Worm (Caenorhabditis elegans) whole organism, early embryonic: Measurements from ENCODE around the gene fkh-7.

Experiments used
- B0310.2 ChIP-seq: sonication (generic microtip); optimal IDR thresholded peaks from 2 replicates; lab custom pipeline; 2016; ENCODE audit warnings: mild to moderate bottlenecking, missing genetic modification characterization, missing compliant biosample characterization
- F13C5.2 ChIP-seq: sonication (generic microtip); optimal IDR thresholded peaks from 2 replicates; lab custom pipeline; 2017; ENCODE audit warnings: mild to moderate bottlenecking, missing genetic modification characterization, inconsistent platforms, missing compliant biosample characterization
- aly-1 ChIP-seq: sonication (generic microtip); optimal IDR thresholded peaks from 2 replicates; lab custom pipeline; 2016; ENCODE audit warnings: missing genetic modification characterization, missing compliant biosample characterization
- ama-1 ChIP-seq: fragments of 150-350 bp; optimal IDR thresholded peaks from 2 replicates; lab custom pipeline; 2014
- ceh-13 ChIP-seq: fragments of 200-800 bp; sonication (Bioruptor generic); optimal IDR thresholded peaks from 2 replicates; lab custom pipeline; 2018; ENCODE audit warnings: mild to moderate bottlenecking, missing genetic modification characterization, missing compliant biosample characterization
- ceh-36 ChIP-seq: sonication (generic microtip); optimal IDR thresholded peaks from 2 replicates; lab custom pipeline; 2016; ENCODE audit warnings: missing genetic modification characterization, inconsistent platforms, missing compliant biosample characterization
- ets-7 ChIP-seq: sonication (generic microtip); optimal IDR thresholded peaks from 2 replicates; lab custom pipeline; 2016; ENCODE audit warnings: missing genotype, missing genetic modification characterization, missing compliant biosample characterization
- flt-1 ChIP-seq: fragments of 200-800 bp; sonication (Bioruptor generic); IDR thresholded peaks from 2 replicates; pipeline ENCODE4 v1.3.6; 2022; ENCODE audit warnings: missing genetic modification characterization, missing compliant biosample characterization
- hmbx-1 ChIP-seq: sonication (generic microtip); optimal IDR thresholded peaks from 2 replicates; lab custom pipeline; 2016; ENCODE audit warnings: mild to moderate bottlenecking, missing genetic modification characterization, missing compliant biosample characterization
- hmg-4 ChIP-seq: fragments of 200-800 bp; sonication (Bioruptor generic); optimal IDR thresholded peaks from 2 replicates; lab custom pipeline; 2018; ENCODE audit warnings: mild to moderate bottlenecking, missing genetic modification characterization, missing compliant biosample characterization
- hnd-1 ChIP-seq: sonication (generic microtip); optimal IDR thresholded peaks from 2 replicates; lab custom pipeline; 2016; ENCODE audit warnings: missing genetic modification characterization, missing compliant biosample characterization
- pes-1 ChIP-seq: fragments of 200-800 bp; sonication (Bioruptor generic); IDR thresholded peaks from 2 replicates; pipeline ENCODE4 v1.3.6; 2022; ENCODE audit warnings: missing genetic modification reagents, missing genetic modification characterization, missing compliant biosample characterization
- scrt-1 ChIP-seq: fragments of 200-800 bp; sonication (Bioruptor generic); IDR thresholded peaks from 2 replicates; pipeline ENCODE4 v1.3.6; 2022; ENCODE audit warnings: missing genetic modification characterization, missing compliant biosample characterization
- sea-1 ChIP-seq: fragments of 200-800 bp; sonication (Bioruptor generic); conservative IDR thresholded peaks from 2 replicates; pipeline ENCODE4 v1.3.6; 2022; ENCODE audit warnings: missing genetic modification characterization, missing compliant biosample characterization
- tbx-11 ChIP-seq: fragments of 200-800 bp; sonication (Bioruptor generic); IDR thresholded peaks from 2 replicates; pipeline ENCODE4 v1.3.6; 2022; ENCODE audit warnings: missing genetic modification characterization, missing compliant biosample characterization
- tbx-37 ChIP-seq: fragments of 200-800 bp; sonication (Bioruptor generic); conservative IDR thresholded peaks from 2 replicates; pipeline ENCODE4 v1.3.6; 2022; ENCODE audit warnings: missing genetic modification reagents, missing genetic modification characterization, missing compliant biosample characterization
- tra-4 ChIP-seq: sonication (generic microtip); optimal IDR thresholded peaks from 2 replicates; lab custom pipeline; 2017; ENCODE audit warnings: missing genetic modification characterization, missing compliant biosample characterization

Gene fkh-7

ce11 chrIV:5630156-5630555 is 45.7 kb downstream of the fkh-7 start, which contains the start of gene srd-12:
Gene srd-12, minus strand, starts transcription at chrIV:5630256.
- TF ChIP-seq ceh-13 (no peak), scrt-1 (GFP tag; lab: Robert Waterston, UW) (no peak), hmg-4 (GFP tag; lab: Kevin White, UChicago) (no peak), tra-4 (tag; lab: Kevin White, UChicago) (no peak), ama-1 (lab: Kevin White, UChicago) (no peak)

- TF ChIP-seq F13C5.2 (tag; lab: Kevin White, UChicago) = no peak
Observed at ce11 chrIV:5631628-5632027, 47.1 kb downstream of the fkh-7 start, which contains the start of gene ttbk-8.2. Gene ttbk-8.2, plus strand, starts transcription at chrIV:5631928.

ce11 chrIV:5632536-5632935 is 48.1 kb downstream of the fkh-7 start:
- no peak for TF ChIP-seq scrt-1 (GFP tag; lab: Robert Waterston, UW)
- no peak for TF ChIP-seq ama-1 (lab: Kevin White, UChicago)
- no peak for TF ChIP-seq tra-4 (tag; lab: Kevin White, UChicago)
- TF ChIP-seq F13C5.2 (tag; lab: Kevin White, UChicago) = no peak
- TF ChIP-seq pes-1 (GFP tag; lab: Robert Waterston, UW) = no peak
- no peak for TF ChIP-seq hmg-4 (GFP tag; lab: Kevin White, UChicago)
- TF ChIP-seq ets-7 (tag; lab: Kevin White, UChicago) = no peak
- TF ChIP-seq ceh-13 = no peak
- no peak for TF ChIP-seq tbx-37
- no peak for TF ChIP-seq ceh-36 (tag; lab: Kevin White, UChicago)
- TF ChIP-seq hnd-1 (tag; lab: Kevin White, UChicago) = no peak
- TF ChIP-seq tbx-11 (GFP tag; lab: Robert Waterston, UW) = no peak
- no peak for TF ChIP-seq sea-1 (GFP tag; lab: Robert Waterston, UW)
- no peak for TF ChIP-seq B0310.2 (tag; lab: Kevin White, UChicago)

- no peak for TF ChIP-seq B0310.2 (tag; lab: Kevin White, UChicago)
- no peak for TF ChIP-seq tra-4 (tag; lab: Kevin White, UChicago)
- no peak for TF ChIP-seq aly-1 (tag; lab: Kevin White, UChicago)
- no peak for TF ChIP-seq pes-1 (GFP tag; lab: Robert Waterston, UW)
- no peak for TF ChIP-seq sea-1 (GFP tag; lab: Robert Waterston, UW)
- no peak for TF ChIP-seq hmbx-1 (tag; lab: Kevin White, UChicago)
Observed at ce11 chrIV:5635551-5635950, 51.1 kb downstream of the fkh-7 start, which contains the start of gene srd-13. Gene srd-13, minus strand, starts transcription at chrIV:5635651.

ce11 chrIV:5645514-5646052 is 61.1 kb downstream of the fkh-7 start, which contains the start of the genes srd-8 and B0547.2:
Gene srd-8, minus strand, starts transcription at chrIV:5645614.
Gene B0547.2, plus strand, starts transcription at chrIV:5646002.
- TF ChIP-seq hmg-4 (GFP tag; lab: Kevin White, UChicago) (no peak), B0310.2 (tag; lab: Kevin White, UChicago) (no peak), scrt-1 (GFP tag; lab: Robert Waterston, UW) (no peak), F13C5.2 (tag; lab: Kevin White, UChicago) (no peak), aly-1 (tag; lab: Kevin White, UChicago) (no peak), hnd-1 (tag; lab: Kevin White, UChicago) (no peak), ceh-36 (tag; lab: Kevin White, UChicago) (no peak), tbx-11 (GFP tag; lab: Robert Waterston, UW) (no peak), pes-1 (GFP tag; lab: Robert Waterston, UW) (no peak), ets-7 (tag; lab: Kevin White, UChicago) (no peak), flt-1 (no peak), hmbx-1 (tag; lab: Kevin White, UChicago) (no peak), ama-1 (lab: Kevin White, UChicago) (no peak), tra-4 (tag; lab: Kevin White, UChicago) (no peak), tbx-37 (no peak), ceh-13 (no peak), sea-1 (GFP tag; lab: Robert Waterston, UW) (no peak)

- TF ChIP-seq aly-1 (tag; lab: Kevin White, UChicago) (no peak), pes-1 (GFP tag; lab: Robert Waterston, UW) (no peak), tra-4 (tag; lab: Kevin White, UChicago) (no peak)
Observed at ce11 chrIV:5649073-5649583, 64.6 kb downstream of the fkh-7 start, which contains the start of gene csn-5. Gene csn-5, plus strand, starts transcription at chrIV:5649533.

- TF ChIP-seq ceh-13 (no peak), flt-1 (no peak), ets-7 (tag; lab: Kevin White, UChicago) (no peak), sea-1 (GFP tag; lab: Robert Waterston, UW) (no peak), hmbx-1 (tag; lab: Kevin White, UChicago) (no peak), hmg-4 (GFP tag; lab: Kevin White, UChicago) (no peak), hnd-1 (tag; lab: Kevin White, UChicago) (no peak), aly-1 (tag; lab: Kevin White, UChicago) (no peak), pes-1 (GFP tag; lab: Robert Waterston, UW) (no peak), tra-4 (tag; lab: Kevin White, UChicago) (no peak), scrt-1 (GFP tag; lab: Robert Waterston, UW) (no peak), ceh-36 (tag; lab: Kevin White, UChicago) (no peak), tbx-37 (no peak), F13C5.2 (tag; lab: Kevin White, UChicago) (no peak), B0310.2 (tag; lab: Kevin White, UChicago) (no peak), tbx-11 (GFP tag; lab: Robert Waterston, UW) (no peak)
Observed at ce11 chrIV:5650761-5651332, 66.4 kb downstream of the fkh-7 start.
